Fruit fly (Drosophila melanogaster) whole organism, pupa: ENCODE measurements around the gene CG6325.

Experiments used
- CG12605 ChIP-seq: fragments of 200-800 bp; sonication (Bioruptor generic); IDR thresholded peaks from 2 replicates; pipeline ENCODE4 v1.3.6; 2022; ENCODE audit warnings: missing biosample characterization, missing genetic modification characterization
- CG14655 ChIP-seq: fragments of 200-800 bp; sonication (Bioruptor generic); optimal IDR thresholded peaks from 3 replicates; lab custom pipeline; 2017; ENCODE audit warnings: mild to moderate bottlenecking, missing biosample characterization, missing genetic modification reagents, missing genetic modification characterization
- CG34367 ChIP-seq: fragments of 200-800 bp; sonication (Bioruptor generic); optimal IDR thresholded peaks from 2 replicates; lab custom pipeline; 2018; ENCODE audit warnings: missing biosample characterization, mild to moderate bottlenecking, missing genetic modification characterization
- CG9948 ChIP-seq: fragments of 200-800 bp; sonication (Bioruptor generic); optimal IDR thresholded peaks from 2 replicates; lab custom pipeline; 2018; ENCODE audit warnings: missing biosample characterization, mild to moderate bottlenecking, missing genetic modification characterization, moderate library complexity
- D1 ChIP-seq: fragments of 200-800 bp; sonication (Bioruptor generic); optimal IDR thresholded peaks from 2 replicates; lab custom pipeline; 2018; ENCODE audit warnings: missing biosample characterization, mild to moderate bottlenecking, missing genetic modification characterization, moderate library complexity
- EcR ChIP-seq: fragments of 200-800 bp; sonication (Bioruptor generic); optimal IDR thresholded peaks from 3 replicates; lab custom pipeline; 2019; ENCODE audit warnings: missing biosample characterization, missing genetic modification characterization, mild to moderate bottlenecking, moderate library complexity, missing genetic modification reagents
- Pif1A ChIP-seq: fragments of 200-800 bp; sonication (Bioruptor generic); optimal IDR thresholded peaks from 3 replicates; lab custom pipeline; 2016; ENCODE audit warnings: missing biosample characterization, missing genetic modification characterization
- gl ChIP-seq: fragments of 200-800 bp; sonication (Bioruptor generic); optimal IDR thresholded peaks from 2 replicates; lab custom pipeline; 2018; ENCODE audit warnings: missing biosample characterization, mild to moderate bottlenecking, missing genetic modification characterization

dm6 chr3R:10431089-10431488 lies 24.0 kb upstream of the CG6325 start:
- TF ChIP-seq CG12605 (no peak), CG9948 (tag; lab: Kevin White, UChicago) (no peak), CG34367 (no peak), D1 (tag; lab: Kevin White, UChicago) (no peak), Pif1A (GFP tag; lab: Kevin White, UChicago) (no peak), EcR (GFP tag; lab: Kevin White, UChicago) (no peak), CG14655 (GFP tag; lab: Kevin White, UChicago) (no peak), gl (tag; lab: Kevin White, UChicago) (no peak)
